Worm (Caenorhabditis elegans) whole organism, late embryonic: ENCODE results near the gene F14F3.4.

Experiments
- K09A11.1 ChIP-seq: sonication (generic microtip); optimal IDR thresholded peaks from 2 replicates; lab custom pipeline; 2017; ENCODE audit warnings: antibody characterized with exemption, mild to moderate bottlenecking, missing genetic modification characterization, missing compliant biosample characterization; ENCODE audit not compliant: insufficient read depth
- ceh-24 ChIP-seq: sonication (generic microtip); optimal IDR thresholded peaks from 2 replicates; lab custom pipeline; 2016; ENCODE audit warnings: mild to moderate bottlenecking, missing genetic modification characterization, missing compliant biosample characterization
- hlh-15 ChIP-seq: sonication (generic microtip); optimal IDR thresholded peaks from 2 replicates; lab custom pipeline; 2016; ENCODE audit warnings: missing genetic modification characterization, missing compliant biosample characterization
- sox-4 ChIP-seq: sonication (generic microtip); optimal IDR thresholded peaks from 2 replicates; lab custom pipeline; 2017; ENCODE audit warnings: mild to moderate bottlenecking, missing genetic modification characterization, inconsistent platforms, missing compliant biosample characterization
- unc-3 ChIP-seq, 2 experiments: fragments of 200-800 bp in 1 of 2; sonication (Bioruptor generic) in 1 of 2; sonication (generic microtip) in 1 of 2; conservative IDR thresholded peaks in 1 of 2; optimal IDR thresholded peaks in 1 of 2; 2 replicates each; pipeline versions ENCODE4 v1.3.6 to Lab custom; 2016 to 2022; ENCODE audit warnings: missing compliant biosample characterization in 2 of 2, missing genetic modification characterization in 2 of 2, missing genetic modification reagents in 1 of 2

ce11 chrX:10533447-10533846, 12.2 kb upstream of the F14F3.4 start, which contains the start of gene glo-3:
- no peak for TF ChIP-seq hlh-15
- TF ChIP-seq sox-4: no peak
- TF ChIP-seq unc-3 (GFP tag; conservative IDR thresholded peaks at IDR 0.05; lab: Robert Waterston, UW): no peak
- no peak for TF ChIP-seq unc-3 (tag; optimal IDR thresholded peaks at IDR 0.05; lab: Kevin White, UChicago)
- no peak for TF ChIP-seq K09A11.1 (tag; lab: Kevin White, UChicago)
- TF ChIP-seq ceh-24 (tag; lab: Kevin White, UChicago): no peak
